Worm (Caenorhabditis elegans) whole organism, young adult: Measurements from ENCODE around the gene gcy-34.

Experiments used
- C06A6.2 ChIP-seq: fragments of 200-800 bp; sonication (Bioruptor generic); conservative IDR thresholded peaks from 2 replicates; pipeline ENCODE4 v1.3.6; 2022; ENCODE audit warnings: missing genetic modification characterization, missing compliant biosample characterization
- C17E4.6 ChIP-seq: fragments of 200-800 bp; sonication (Bioruptor generic); IDR thresholded peaks from 2 replicates; pipeline ENCODE4 v1.3.6; 2022; ENCODE audit warnings: missing genetic modification reagents, missing genetic modification characterization, missing compliant biosample characterization
- F23B12.7 ChIP-seq: sonication (generic microtip); optimal IDR thresholded peaks from 2 replicates; lab custom pipeline; 2017; ENCODE audit warnings: missing genetic modification characterization, mild to moderate bottlenecking, missing compliant biosample characterization, antibody characterized with exemption, moderate library complexity; ENCODE audit not compliant: insufficient read depth
- F37B4.10 ChIP-seq: fragments of 200-800 bp; sonication (Bioruptor generic); IDR thresholded peaks from 2 replicates; pipeline ENCODE4 v1.3.6; 2022; ENCODE audit warnings: missing genetic modification characterization, missing compliant biosample characterization
- F57A8.1 ChIP-seq: fragments of 200-800 bp; sonication (Bioruptor generic); optimal IDR thresholded peaks from 2 replicates; lab custom pipeline; 2018; ENCODE audit warnings: mild to moderate bottlenecking, missing genetic modification characterization, moderate library complexity, missing compliant biosample characterization
- K11D2.4 ChIP-seq: fragments of 200-800 bp; sonication (Bioruptor generic); IDR thresholded peaks from 2 replicates; pipeline ENCODE4 v1.3.6; 2022; ENCODE audit warnings: missing genetic modification reagents, missing genetic modification characterization, missing compliant biosample characterization
- K12H6.12 ChIP-seq: fragments of 200-800 bp; sonication (Bioruptor generic); optimal IDR thresholded peaks from 2 replicates; lab custom pipeline; 2018; ENCODE audit warnings: mild to moderate bottlenecking, missing genetic modification characterization, missing compliant biosample characterization
- T07F8.4 ChIP-seq: sonication (generic microtip); optimal IDR thresholded peaks from 2 replicates; lab custom pipeline; 2016; ENCODE audit warnings: mild to moderate bottlenecking, missing genetic modification characterization, moderate library complexity, missing compliant biosample characterization
- T26A5.8 ChIP-seq: sonication (generic microtip); optimal IDR thresholded peaks from 2 replicates; lab custom pipeline; 2016; ENCODE audit warnings: missing genetic modification characterization, missing compliant biosample characterization
- Y53G8AR.9 ChIP-seq: fragments of 200-800 bp; sonication (Bioruptor generic); conservative IDR thresholded peaks from 2 replicates; pipeline ENCODE4 v1.3.6; 2022; ENCODE audit warnings: missing genetic modification reagents, missing genetic modification characterization, missing compliant biosample characterization
- Y67H2A.10 ChIP-seq: fragments of 200-800 bp; sonication (Bioruptor generic); conservative IDR thresholded peaks from 2 replicates; pipeline ENCODE4 v1.3.6; 2022; ENCODE audit warnings: missing genetic modification reagents, missing genetic modification characterization, missing compliant biosample characterization
- ZK185.1 ChIP-seq: sonication (generic microtip); optimal IDR thresholded peaks from 2 replicates; lab custom pipeline; 2016; ENCODE audit warnings: mild to moderate bottlenecking, missing genetic modification characterization, missing compliant biosample characterization; ENCODE audit not compliant: poor library complexity, severe bottlenecking
- ama-1 ChIP-seq, 3 experiments: fragments of 150-350 bp in 1 of 3; sonication (generic microtip) in 2 of 3; optimal IDR thresholded peaks; 2 replicates each; lab custom pipeline; 2014 to 2018; ENCODE audit warnings: missing biosample characterization in 2 of 3, missing genetic modification characterization in 2 of 3, missing genetic modification reagents in 2 of 3
- aptf-2 ChIP-seq: fragments of 200-800 bp; sonication (Bioruptor generic); conservative IDR thresholded peaks from 2 replicates; pipeline ENCODE4 v1.3.6; 2022; ENCODE audit warnings: missing genetic modification reagents, missing genetic modification characterization, missing compliant biosample characterization
- aptf-3 ChIP-seq: fragments of 200-800 bp; sonication (Bioruptor generic); IDR thresholded peaks from 2 replicates; pipeline ENCODE4 v1.3.6; 2022; ENCODE audit warnings: missing genetic modification characterization, missing compliant biosample characterization
- attf-6 ChIP-seq: fragments of 200-800 bp; sonication (Bioruptor generic); IDR thresholded peaks from 2 replicates; pipeline ENCODE4 v1.3.6; 2022; ENCODE audit warnings: missing genetic modification reagents, missing genetic modification characterization, missing compliant biosample characterization
- bed-2 ChIP-seq: fragments of 200-800 bp; sonication (Bioruptor generic); IDR thresholded peaks from 2 replicates; pipeline ENCODE4 v1.3.6; 2022; ENCODE audit warnings: missing genetic modification reagents, missing genetic modification characterization, missing compliant biosample characterization
- ceh-79 ChIP-seq: sonication (generic microtip); optimal IDR thresholded peaks from 2 replicates; lab custom pipeline; 2017; ENCODE audit warnings: mild to moderate bottlenecking, missing genetic modification characterization, missing compliant biosample characterization
- ceh-91 ChIP-seq: fragments of 200-800 bp; sonication (Bioruptor generic); IDR thresholded peaks from 2 replicates; pipeline ENCODE4 v1.3.6; 2022; ENCODE audit warnings: missing genetic modification reagents, missing genetic modification characterization, missing compliant biosample characterization
- dpff-1 ChIP-seq: sonication (generic microtip); optimal IDR thresholded peaks from 2 replicates; lab custom pipeline; 2017; ENCODE audit warnings: mild to moderate bottlenecking, missing genetic modification characterization, missing compliant biosample characterization
- dpl-1 ChIP-seq: fragments of 150-350 bp; optimal IDR thresholded peaks from 2 replicates; lab custom pipeline; 2014; ENCODE audit warnings: missing biosample characterization, missing genetic modification reagents, missing genetic modification characterization
- egl-18 ChIP-seq: fragments of 200-800 bp; sonication (Bioruptor generic); IDR thresholded peaks from 2 replicates; pipeline ENCODE4 v1.3.6; 2022; ENCODE audit warnings: missing genetic modification reagents, missing genetic modification characterization, missing compliant biosample characterization
- ets-4 ChIP-seq: fragments of 200-800 bp; sonication (Bioruptor generic); optimal IDR thresholded peaks from 2 replicates; lab custom pipeline; 2018; ENCODE audit warnings: mild to moderate bottlenecking, missing genetic modification characterization, missing compliant biosample characterization
- hmg-20 ChIP-seq: fragments of 200-800 bp; sonication (Bioruptor generic); IDR thresholded peaks from 2 replicates; pipeline ENCODE4 v1.3.6; 2022; ENCODE audit warnings: missing genetic modification reagents, missing genetic modification characterization, missing compliant biosample characterization
- let-526 ChIP-seq: fragments of 200-800 bp; sonication (Bioruptor generic); IDR thresholded peaks from 2 replicates; pipeline ENCODE4 v1.3.6; 2022; ENCODE audit warnings: missing genetic modification reagents, missing genetic modification characterization, missing compliant biosample characterization
- lin-26 ChIP-seq: fragments of 200-800 bp; sonication (Bioruptor generic); IDR thresholded peaks from 2 replicates; pipeline ENCODE4 v1.3.6; 2022; ENCODE audit warnings: missing genetic modification reagents, missing genetic modification characterization, missing compliant biosample characterization
- lin-35 ChIP-seq, 3 experiments: fragments of 150-350 bp in 2 of 3; sonication (generic microtip) in 1 of 3; optimal IDR thresholded peaks; 2 replicates each; lab custom pipeline; 2014 to 2018; ENCODE audit warnings: missing biosample characterization in 3 of 3, missing genetic modification characterization in 3 of 3, missing genetic modification reagents in 3 of 3
- lin-40 ChIP-seq: sonication (generic microtip); optimal IDR thresholded peaks from 2 replicates; lab custom pipeline; 2016; ENCODE audit warnings: missing genetic modification characterization, mild to moderate bottlenecking, missing compliant biosample characterization, missing genotype, missing genetic modification reagents
- lsl-1 ChIP-seq: fragments of 200-800 bp; sonication (Bioruptor generic); optimal IDR thresholded peaks from 2 replicates; lab custom pipeline; 2018; ENCODE audit warnings: mild to moderate bottlenecking, missing genetic modification characterization, moderate library complexity, missing compliant biosample characterization
- madf-8 ChIP-seq: fragments of 200-800 bp; sonication (Bioruptor generic); conservative IDR thresholded peaks from 2 replicates; pipeline ENCODE4 v1.3.6; 2022; ENCODE audit warnings: missing genetic modification reagents, missing genetic modification characterization, missing compliant biosample characterization
- mes-4 ChIP-seq: sonication (generic microtip); optimal IDR thresholded peaks from 2 replicates; lab custom pipeline; 2016; ENCODE audit warnings: missing genotype, missing genetic modification characterization, missing compliant biosample characterization
- nfya-1 ChIP-seq: sonication (generic microtip); optimal IDR thresholded peaks from 2 replicates; lab custom pipeline; 2017; ENCODE audit warnings: antibody characterized with exemption, missing compliant biosample characterization, missing genetic modification characterization, borderline replicate concordance; ENCODE audit not compliant: insufficient read depth
- nhr-27 ChIP-seq: fragments of 200-800 bp; sonication (Bioruptor generic); optimal IDR thresholded peaks from 2 replicates; lab custom pipeline; 2018; ENCODE audit warnings: mild to moderate bottlenecking, missing genetic modification characterization, moderate library complexity, missing compliant biosample characterization
- nhr-80 ChIP-seq: sonication (generic microtip); optimal IDR thresholded peaks from 2 replicates; lab custom pipeline; 2016; ENCODE audit warnings: missing genetic modification characterization, missing compliant biosample characterization
- pbrm-1 ChIP-seq: fragments of 200-800 bp; sonication (Bioruptor generic); IDR thresholded peaks from 2 replicates; pipeline ENCODE4 v1.3.6; 2022; ENCODE audit warnings: missing genetic modification reagents, missing genetic modification characterization, missing compliant biosample characterization
- rcor-1 ChIP-seq: fragments of 200-800 bp; sonication (Bioruptor generic); IDR thresholded peaks from 2 replicates; pipeline ENCODE4 v1.3.6; 2022; ENCODE audit warnings: missing genetic modification reagents, missing genetic modification characterization, missing compliant biosample characterization
- sdz-38 ChIP-seq: sonication (generic microtip); optimal IDR thresholded peaks from 2 replicates; lab custom pipeline; 2016; ENCODE audit warnings: missing genotype, missing genetic modification characterization, missing compliant biosample characterization
- tbx-9 ChIP-seq: sonication (generic microtip); optimal IDR thresholded peaks from 2 replicates; lab custom pipeline; 2016; ENCODE audit warnings: borderline replicate concordance, missing genetic modification characterization, inconsistent platforms, missing compliant biosample characterization
- tlf-1 ChIP-seq: fragments of 200-800 bp; sonication (Bioruptor generic); optimal IDR thresholded peaks from 2 replicates; lab custom pipeline; 2018; ENCODE audit warnings: mild to moderate bottlenecking, missing genetic modification characterization, missing compliant biosample characterization
- unc-130 ChIP-seq: sonication (generic microtip); optimal IDR thresholded peaks from 2 replicates; lab custom pipeline; 2016; ENCODE audit warnings: missing genetic modification reagents, missing genetic modification characterization, missing compliant biosample characterization
- unc-62 ChIP-seq: fragments of 150-350 bp; optimal IDR thresholded peaks from 2 replicates; lab custom pipeline; 2014; ENCODE audit warnings: missing biosample characterization, missing genetic modification reagents, missing genetic modification characterization
- zfh-2 ChIP-seq: fragments of 200-800 bp; sonication (Bioruptor generic); conservative IDR thresholded peaks from 2 replicates; pipeline ENCODE4 v1.3.6; 2022; ENCODE audit warnings: missing genetic modification reagents, missing genetic modification characterization, missing compliant biosample characterization
- zim-3 ChIP-seq: sonication (generic microtip); optimal IDR thresholded peaks from 2 replicates; lab custom pipeline; 2017; ENCODE audit warnings: mild to moderate bottlenecking, missing genetic modification characterization, moderate library complexity, missing compliant biosample characterization
- ztf-18 ChIP-seq: sonication (generic microtip); optimal IDR thresholded peaks from 2 replicates; lab custom pipeline; 2016; ENCODE audit warnings: missing genotype, mild to moderate bottlenecking, missing genetic modification characterization, missing compliant biosample characterization
- ztf-25 ChIP-seq: fragments of 200-800 bp; sonication (Bioruptor generic); IDR thresholded peaks from 2 replicates; pipeline ENCODE4 v1.3.6; 2022; ENCODE audit warnings: missing genetic modification reagents, missing genetic modification characterization, missing compliant biosample characterization
- ztf-26 ChIP-seq: sonication (generic microtip); optimal IDR thresholded peaks from 2 replicates; lab custom pipeline; 2017; ENCODE audit warnings: missing genetic modification characterization, missing compliant biosample characterization
- ztf-28 ChIP-seq: fragments of 200-800 bp; sonication (Bioruptor generic); IDR thresholded peaks from 2 replicates; pipeline ENCODE4 v1.3.6; 2022; ENCODE audit warnings: missing genetic modification reagents, missing genetic modification characterization, missing compliant biosample characterization

gcy-34 gene

ce11 chrV:13410688-13411087, 25.0 kb upstream of the gcy-34 start, which contains the start of gene F53F1.4:
F53F1.4 (plus strand) TSS chrV:13411077.
- 0 out of 2 replicates have a peak, but pooled peaks have one; percentile 37 for TF ChIP-seq ztf-28
- no peak for TF ChIP-seq let-526
- TF ChIP-seq nhr-27 (tag; lab: Kevin White, UChicago), result no peak
- no peak for TF ChIP-seq C17E4.6 (GFP tag; lab: Robert Waterston, UW)

ce11 chrV:13409089-13409488, 23.4 kb upstream of the gcy-34 start:
- TF ChIP-seq zfh-2 (GFP tag; lab: Robert Waterston, UW), result no peak
- no peak for TF ChIP-seq C17E4.6 (GFP tag; lab: Robert Waterston, UW)
- no peak for TF ChIP-seq ztf-18
- no peak for TF ChIP-seq T07F8.4
- TF ChIP-seq tlf-1 (GFP tag; lab: Kevin White, UChicago), result no peak
- TF ChIP-seq mes-4, result no peak
- no peak for TF ChIP-seq ztf-26 (tag; lab: Kevin White, UChicago)
- no peak for TF ChIP-seq egl-18
- TF ChIP-seq T26A5.8 (tag; lab: Kevin White, UChicago), result no peak
- no peak for TF ChIP-seq rcor-1
- TF ChIP-seq Y53G8AR.9 (GFP tag; lab: Robert Waterston, UW), result no peak
- no peak for TF ChIP-seq attf-6 (GFP tag; lab: Robert Waterston, UW)
- TF ChIP-seq bed-2 (GFP tag; lab: Robert Waterston, UW), result no peak
- TF ChIP-seq madf-8 (GFP tag; lab: Robert Waterston, UW), result peak; percentile 41; the same call in 1 of the 2 replicates
- no peak for TF ChIP-seq K12H6.12 (tag; lab: Kevin White, UChicago)
- TF ChIP-seq unc-130, result peak; percentile 5
- TF ChIP-seq unc-62 (GFP tag; lab: Kevin White, UChicago), result no peak
- no peak for TF ChIP-seq sdz-38
- no peak for TF ChIP-seq nhr-80 (tag; lab: Kevin White, UChicago)
- TF ChIP-seq ceh-91 (GFP tag; lab: Robert Waterston, UW), result peak; percentile 37; the same call in 1 of the 2 replicates
- TF ChIP-seq tbx-9 (tag; lab: Kevin White, UChicago), result no peak
- no peak for TF ChIP-seq ama-1 (optimal IDR thresholded peaks at IDR 0.05; lab: Kevin White, UChicago)
- TF ChIP-seq ama-1 (GFP tag; optimal IDR thresholded peaks at IDR 0.05; lab: Kevin White, UChicago), result no peak
- no peak for TF ChIP-seq F37B4.10
- TF ChIP-seq dpff-1, result no peak
- TF ChIP-seq ztf-25, result no peak
- no peak for TF ChIP-seq ets-4
- no peak for TF ChIP-seq C06A6.2
- 0 out of 2 replicates have a peak, but pooled peaks have one; percentile 23 for TF ChIP-seq aptf-2
- no peak for TF ChIP-seq aptf-3
- no peak for TF ChIP-seq zim-3 (tag; lab: Kevin White, UChicago)
- no peak for TF ChIP-seq K11D2.4 (GFP tag; lab: Robert Waterston, UW)
- no peak for TF ChIP-seq pbrm-1 (GFP tag; lab: Robert Waterston, UW)
- TF ChIP-seq lin-26, result no peak
- TF ChIP-seq lin-35 (GFP tag; optimal IDR thresholded peaks at IDR 0.05; lab: Kevin White, UChicago), result peak in 2 of 3 experiments; percentile 5 to 67
- TF ChIP-seq hmg-20 (GFP tag; lab: Robert Waterston, UW), result no peak
- TF ChIP-seq ceh-79 (tag; lab: Kevin White, UChicago), result no peak
- no peak for TF ChIP-seq lin-40 (tag; lab: Kevin White, UChicago)
- peak; percentile 26 for TF ChIP-seq dpl-1
- TF ChIP-seq Y67H2A.10 (GFP tag; lab: Robert Waterston, UW), result no peak
- no peak for TF ChIP-seq nfya-1 (tag; lab: Kevin White, UChicago)
- no peak for TF ChIP-seq F23B12.7
- no peak for TF ChIP-seq F57A8.1
- TF ChIP-seq ZK185.1, result peak; percentile 9
- TF ChIP-seq let-526, result no peak
- peak; percentile 20 for TF ChIP-seq lsl-1 (GFP tag; lab: Kevin White, UChicago)
